Worm (Caenorhabditis elegans) whole organism, L4 larva: ENCODE measurements around the gene frpr-21.
A peak's percentile ranks its signal among the peaks of the same experiment; 100 is the strongest.

ENCODE experiments used
- F10B5.3 ChIP-seq: sonication (generic microtip); optimal IDR thresholded peaks from 2 replicates; lab custom pipeline; 2016; ENCODE audit warnings: mild to moderate bottlenecking, missing genetic modification characterization, missing compliant biosample characterization
- T26A8.4 ChIP-seq: fragments of 200-800 bp; sonication (Bioruptor generic); IDR thresholded peaks from 2 replicates; pipeline ENCODE4 v1.3.6; 2022; ENCODE audit warnings: missing genetic modification characterization, missing compliant biosample characterization
- Y105C5A.15 ChIP-seq: fragments of 200-800 bp; sonication (Bioruptor generic); IDR thresholded peaks from 2 replicates; pipeline ENCODE4 v1.3.6; 2022; ENCODE audit warnings: missing genetic modification characterization, missing compliant biosample characterization
- Y5F2A.4 ChIP-seq: fragments of 200-800 bp; sonication (Bioruptor generic); optimal IDR thresholded peaks from 2 replicates; lab custom pipeline; 2018; ENCODE audit warnings: mild to moderate bottlenecking, missing genetic modification characterization, missing compliant biosample characterization
- Y75B8A.6 ChIP-seq: fragments of 200-800 bp; sonication (Bioruptor generic); IDR thresholded peaks from 2 replicates; pipeline ENCODE4 v1.3.6; 2022; ENCODE audit warnings: missing genetic modification reagents, missing genetic modification characterization, missing compliant biosample characterization
- aha-1 ChIP-seq: fragments of 150-350 bp; peaks from one replicate; lab custom pipeline; 2014; ENCODE audit warnings: missing biosample characterization, missing genetic modification characterization
- aly-2 ChIP-seq: sonication (generic microtip); optimal IDR thresholded peaks from 2 replicates; lab custom pipeline; 2018; ENCODE audit warnings: missing biosample characterization, missing genetic modification characterization
- ama-1 ChIP-seq: fragments of 150-350 bp; optimal IDR thresholded peaks from 2 replicates; lab custom pipeline; 2014; ENCODE audit warnings: inconsistent platforms, mixed read lengths
- attf-4 ChIP-seq: sonication (generic microtip); optimal IDR thresholded peaks from 3 replicates; lab custom pipeline; 2017; ENCODE audit warnings: missing biosample characterization, missing genetic modification characterization
- ceh-28 ChIP-seq: fragments of 150-350 bp; optimal IDR thresholded peaks from 2 replicates; lab custom pipeline; 2014; ENCODE audit warnings: missing biosample characterization, missing genetic modification reagents, missing genetic modification characterization
- ceh-32 ChIP-seq: sonication (generic microtip); optimal IDR thresholded peaks from 2 replicates; lab custom pipeline; 2016; ENCODE audit warnings: mild to moderate bottlenecking, missing genetic modification characterization, missing compliant biosample characterization; ENCODE audit not compliant: poor library complexity
- dmd-6 ChIP-seq: fragments of 200-800 bp; sonication (Bioruptor generic); IDR thresholded peaks from 2 replicates; pipeline ENCODE4 v1.3.6; 2022; ENCODE audit warnings: missing genetic modification reagents, missing genetic modification characterization, missing compliant biosample characterization
- dmd-9 ChIP-seq: fragments of 200-800 bp; sonication (Bioruptor generic); IDR thresholded peaks from 2 replicates; pipeline ENCODE4 v1.3.6; 2022; ENCODE audit warnings: missing genetic modification reagents, missing genetic modification characterization, missing compliant biosample characterization
- dpl-1 ChIP-seq: fragments of 150-350 bp; optimal IDR thresholded peaks from 2 replicates; lab custom pipeline; 2014; ENCODE audit warnings: missing biosample characterization, missing genetic modification reagents, missing genetic modification characterization
- egl-27 ChIP-seq: sonication (generic microtip); optimal IDR thresholded peaks from 3 replicates; lab custom pipeline; 2017; ENCODE audit warnings: missing biosample characterization, missing genetic modification reagents, missing genetic modification characterization
- egl-43 ChIP-seq: fragments of 200-800 bp; sonication (Bioruptor generic); IDR thresholded peaks from 2 replicates; pipeline ENCODE4 v1.3.6; 2022; ENCODE audit warnings: missing genetic modification reagents, missing genetic modification characterization, missing compliant biosample characterization
- hmg-1.1 ChIP-seq: fragments of 200-800 bp; sonication (Bioruptor generic); IDR thresholded peaks from 2 replicates; pipeline ENCODE4 v1.3.6; 2022; ENCODE audit warnings: missing genetic modification reagents, missing genetic modification characterization, missing compliant biosample characterization
- lim-7 ChIP-seq: fragments of 200-800 bp; sonication (Bioruptor generic); IDR thresholded peaks from 2 replicates; pipeline ENCODE4 v1.3.6; 2022; ENCODE audit warnings: missing genetic modification characterization, missing compliant biosample characterization
- lin-29 ChIP-seq: fragments of 200-800 bp; sonication (Bioruptor generic); IDR thresholded peaks from 2 replicates; pipeline ENCODE4 v1.3.6; 2022; ENCODE audit warnings: missing genetic modification reagents, missing genetic modification characterization, missing compliant biosample characterization
- lin-38 ChIP-seq: fragments of 200-800 bp; sonication (Bioruptor generic); IDR thresholded peaks from 2 replicates; pipeline ENCODE4 v1.3.6; 2022; ENCODE audit warnings: missing genetic modification reagents, missing genetic modification characterization, missing compliant biosample characterization
- lin-39 ChIP-seq: fragments of 150-350 bp; optimal IDR thresholded peaks from 2 replicates; lab custom pipeline; 2014; ENCODE audit warnings: missing biosample characterization, missing genetic modification reagents, missing genetic modification characterization
- lsy-2 ChIP-seq, 2 experiments: fragments of 150-350 bp in 1 of 2; sonication (generic microtip) in 1 of 2; optimal IDR thresholded peaks; 2 replicates each; lab custom pipeline; 2014 to 2017; ENCODE audit warnings: missing biosample characterization in 2 of 2, missing genetic modification characterization in 2 of 2
- mdl-1 ChIP-seq, 2 experiments: fragments of 150-350 bp in 1 of 2; sonication (generic microtip) in 1 of 2; optimal IDR thresholded peaks; 2 replicates each; lab custom pipeline; 2014 to 2017; ENCODE audit warnings: missing biosample characterization in 2 of 2, missing genetic modification characterization in 2 of 2
- nhr-11 ChIP-seq: fragments of 150-350 bp; optimal IDR thresholded peaks from 2 replicates; lab custom pipeline; 2014; ENCODE audit warnings: missing biosample characterization, missing genetic modification characterization
- php-3 ChIP-seq: fragments of 200-800 bp; sonication (Bioruptor generic); IDR thresholded peaks from 2 replicates; pipeline ENCODE4 v1.3.6; 2022; ENCODE audit warnings: missing genetic modification reagents, missing genetic modification characterization, missing compliant biosample characterization
- rbr-2 ChIP-seq: sonication (generic microtip); optimal IDR thresholded peaks from 2 replicates; lab custom pipeline; 2016; ENCODE audit warnings: missing genotype, missing genetic modification characterization, missing compliant biosample characterization
- set-16 ChIP-seq: fragments of 200-800 bp; sonication (Bioruptor generic); IDR thresholded peaks from 2 replicates; pipeline ENCODE4 v1.3.6; 2022; ENCODE audit warnings: missing genetic modification reagents, missing genetic modification characterization, missing compliant biosample characterization
- skn-1 ChIP-seq: fragments of 150-350 bp; optimal IDR thresholded peaks from 2 replicates; lab custom pipeline; 2014; ENCODE audit warnings: missing biosample characterization, missing genetic modification characterization
- spr-1 ChIP-seq: sonication (generic microtip); optimal IDR thresholded peaks from 2 replicates; lab custom pipeline; 2016; ENCODE audit warnings: mild to moderate bottlenecking, missing genetic modification characterization, missing compliant biosample characterization
- spr-3 ChIP-seq: fragments of 200-800 bp; sonication (Bioruptor generic); optimal IDR thresholded peaks from 2 replicates; lab custom pipeline; 2018; ENCODE audit warnings: mild to moderate bottlenecking, missing genetic modification characterization, missing compliant biosample characterization
- tra-1 ChIP-seq: fragments of 200-800 bp; sonication (Bioruptor generic); IDR thresholded peaks from 2 replicates; pipeline ENCODE4 v1.3.6; 2022; ENCODE audit warnings: missing genetic modification reagents, missing genetic modification characterization, missing compliant biosample characterization
- unc-39 ChIP-seq: sonication (generic microtip); optimal IDR thresholded peaks from 2 replicates; lab custom pipeline; 2017; ENCODE audit warnings: missing biosample characterization, missing genetic modification characterization
- zag-1 ChIP-seq: fragments of 150-350 bp; optimal IDR thresholded peaks from 2 replicates; lab custom pipeline; 2014; ENCODE audit warnings: missing biosample characterization, missing genetic modification characterization
- zfp-2 ChIP-seq: sonication (generic microtip); optimal IDR thresholded peaks from 2 replicates; lab custom pipeline; 2016; ENCODE audit warnings: mild to moderate bottlenecking, missing genetic modification characterization, missing compliant biosample characterization
- zip-11 ChIP-seq: fragments of 200-800 bp; sonication (Bioruptor generic); IDR thresholded peaks from 2 replicates; pipeline ENCODE4 v1.3.6; 2022; ENCODE audit warnings: missing genetic modification characterization, missing compliant biosample characterization
- ztf-11 ChIP-seq: fragments of 150-350 bp; optimal IDR thresholded peaks from 2 replicates; lab custom pipeline; 2014; ENCODE audit warnings: missing biosample characterization, missing genetic modification characterization
- ztf-7 ChIP-seq: fragments of 150-350 bp; optimal IDR thresholded peaks from 2 replicates; lab custom pipeline; 2014; ENCODE audit warnings: missing biosample characterization, missing genetic modification characterization

Gene frpr-21

DNA sequence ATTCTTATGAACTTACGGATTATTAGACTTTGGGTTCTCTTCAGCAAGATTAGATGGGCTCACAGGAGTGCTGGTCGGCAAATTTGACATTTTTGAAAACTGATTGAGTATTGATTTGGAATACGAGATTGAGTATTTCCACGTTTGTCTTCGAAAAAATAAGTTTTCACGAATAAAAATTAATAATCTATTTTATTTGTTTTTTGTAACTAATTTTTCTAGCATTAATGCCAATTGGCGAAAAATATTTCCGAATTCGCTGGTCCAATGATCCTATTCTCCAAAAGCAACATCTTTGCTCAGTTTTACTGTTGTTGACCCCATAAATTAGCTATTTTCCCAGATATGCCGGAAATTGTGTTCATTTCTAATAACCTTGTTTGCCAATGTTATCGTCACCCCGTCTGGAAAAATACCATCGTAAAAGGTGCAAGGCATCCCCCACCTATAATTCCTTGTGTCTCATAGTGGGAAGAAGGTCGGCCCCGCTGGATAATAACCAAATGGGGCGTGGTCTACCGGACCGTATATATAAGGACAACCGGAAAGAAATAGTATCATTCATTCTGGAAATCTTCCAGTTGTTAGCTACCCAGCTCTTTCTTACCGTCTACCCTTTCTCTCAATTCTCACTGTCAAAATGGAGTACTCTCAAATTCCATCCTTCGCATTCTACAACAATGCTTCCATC is 42.5 kb upstream of the frpr-21 start, which contains the start of the genes ZK673.6 and sdz-37:
ZK673.6 (minus strand) TSS at position 101 of the 691 bp plus-strand sequence.
sdz-37 (plus strand) TSS at position 641 of the 691 bp plus-strand sequence.
- TF ChIP-seq ceh-28 (tag; lab: Kevin White, UChicago) (no peak), zip-11 (GFP tag; lab: Robert Waterston, UW) (no peak), ztf-7 (tag; lab: Kevin White, UChicago) (no peak), dpl-1 (GFP tag; lab: Kevin White, UChicago) (no peak), zag-1 (no peak), ceh-32 (tag; lab: Kevin White, UChicago) (no peak), aly-2 (tag; lab: Kevin White, UChicago) (no peak), unc-39 (tag; lab: Kevin White, UChicago) (no peak), zfp-2 (no peak), Y5F2A.4 (GFP tag; lab: Kevin White, UChicago) (no peak), spr-3 (no peak), php-3 (GFP tag; lab: Robert Waterston, UW) (no peak), lim-7 (GFP tag; lab: Robert Waterston, UW) (no peak)

DNA sequence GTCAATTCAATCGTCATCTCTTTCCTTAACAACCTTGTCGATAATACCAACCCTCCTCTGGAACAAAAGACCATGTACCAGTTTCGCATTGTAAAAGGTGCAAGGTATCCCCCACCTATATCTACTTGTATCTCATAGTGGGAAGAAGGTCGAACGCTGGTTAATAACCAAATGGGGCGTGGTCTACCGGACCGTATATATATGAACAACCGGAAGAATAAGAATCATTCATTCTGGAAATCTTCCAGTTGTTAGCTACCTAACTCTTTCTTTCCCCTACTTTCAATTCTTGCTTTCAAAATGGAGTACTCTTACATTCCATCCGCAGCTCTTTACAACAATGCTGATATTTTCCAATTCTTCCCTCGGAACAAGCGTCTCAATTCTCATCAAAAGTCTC is 39.4 kb upstream of the frpr-21 start, which contains the start of gene ZK673.5:
ZK673.5 (plus strand) TSS at position 301 of the 400 bp plus-strand sequence.
- no peak for TF ChIP-seq F10B5.3 (tag; lab: Kevin White, UChicago)
- no peak for TF ChIP-seq set-16 (GFP tag; lab: Robert Waterston, UW)
- no peak for TF ChIP-seq egl-43 (GFP tag; lab: Robert Waterston, UW)
- TF ChIP-seq hmg-1.1 (GFP tag; lab: Robert Waterston, UW): no peak
- no peak for TF ChIP-seq Y105C5A.15 (GFP tag; lab: Robert Waterston, UW)
- TF ChIP-seq T26A8.4 (GFP tag; lab: Robert Waterston, UW): no peak
- TF ChIP-seq tra-1 (GFP tag; lab: Robert Waterston, UW): no peak
- TF ChIP-seq dmd-9 (GFP tag; lab: Robert Waterston, UW): no peak
- no peak for TF ChIP-seq nhr-11 (tag; lab: Kevin White, UChicago)
- no peak for TF ChIP-seq lin-38 (GFP tag; lab: Robert Waterston, UW)
- no peak for TF ChIP-seq Y75B8A.6 (GFP tag; lab: Robert Waterston, UW)
- TF ChIP-seq spr-1 (tag; lab: Kevin White, UChicago): no peak
- TF ChIP-seq ama-1 (lab: Kevin White, UChicago): no peak
- no peak for TF ChIP-seq lim-7 (GFP tag; lab: Robert Waterston, UW)
- no peak for TF ChIP-seq dmd-6
- TF ChIP-seq skn-1 (tag; lab: Kevin White, UChicago): no peak
- no peak for TF ChIP-seq mdl-1 (tag; optimal IDR thresholded peaks at IDR 0.05; lab: Kevin White, UChicago)

DNA sequence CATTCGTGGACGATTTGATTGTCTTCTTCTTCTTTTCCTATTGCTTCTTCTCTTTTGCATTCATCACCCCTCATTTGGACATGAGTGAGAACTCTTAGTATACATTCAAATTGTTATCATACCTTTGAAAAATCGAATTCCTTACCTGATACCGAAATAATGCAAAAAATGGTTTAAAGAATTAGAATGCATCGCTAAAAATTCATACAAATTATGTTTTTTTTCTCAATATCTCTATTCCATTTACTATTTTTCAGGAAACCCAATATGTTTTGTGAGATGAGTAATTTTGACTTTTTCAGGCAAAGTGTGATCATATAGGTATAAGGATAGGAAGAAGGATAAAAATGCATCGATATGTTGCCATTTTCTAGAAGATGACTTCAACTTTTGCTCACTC is 35.1 kb upstream of the frpr-21 start, which contains the start of gene ZK673.11:
ZK673.11 (plus strand) TSS at position 301 of the 400 bp plus-strand sequence.
- TF ChIP-seq lsy-2 (tag; optimal IDR thresholded peaks at IDR 0.05; lab: Kevin White, UChicago) (no peak), aha-1 (tag; lab: Kevin White, UChicago) (peak; percentile 79), mdl-1 (tag; optimal IDR thresholded peaks at IDR 0.05; lab: Kevin White, UChicago) (no peak), Y105C5A.15 (GFP tag; lab: Robert Waterston, UW) (no peak), egl-27 (no peak), lin-39 (tag; lab: Kevin White, UChicago) (no peak), rbr-2 (no peak)
- TF ChIP-seq, all 104 proteins: peak for 1

DNA sequence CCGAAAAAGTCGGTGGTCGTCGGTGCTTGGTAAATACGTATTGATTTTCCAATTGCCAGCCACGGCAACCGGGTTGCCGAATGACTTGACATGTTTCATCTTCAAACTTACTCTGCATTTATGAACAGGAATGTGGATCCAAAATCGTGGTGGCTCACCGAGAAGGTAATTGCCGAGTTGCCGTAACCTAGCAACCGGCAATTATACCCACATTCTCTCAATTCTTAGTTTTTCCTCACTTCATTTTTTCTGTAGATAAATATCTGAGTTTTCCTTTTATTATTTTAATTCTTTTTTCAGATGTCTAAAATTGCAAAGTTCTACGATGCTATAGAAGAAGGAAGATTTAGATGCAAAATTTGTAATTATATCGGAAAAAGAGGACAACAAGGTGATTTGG is 30.8 kb upstream of the frpr-21 start, which contains the start of gene ZK673.4:
ZK673.4 (plus strand) TSS at position 301 of the 400 bp plus-strand sequence.
- no peak for TF ChIP-seq attf-4 (tag; lab: Kevin White, UChicago)
- no peak for TF ChIP-seq ztf-11 (tag; lab: Kevin White, UChicago)
- TF ChIP-seq lin-29: no peak
